Worm (Caenorhabditis elegans) whole organism, midembryonic: ENCODE measurements around the gene C18E9.7.

Experiments
- T22C8.4 ChIP-seq: fragments of 200-800 bp; sonication (Bioruptor generic); IDR thresholded peaks from 2 replicates; pipeline ENCODE4 v1.3.6; 2022; ENCODE audit warnings: missing genetic modification characterization, missing compliant biosample characterization
- cog-1 ChIP-seq: sonication (generic microtip); optimal IDR thresholded peaks from 2 replicates; lab custom pipeline; 2016; ENCODE audit warnings: missing genetic modification characterization, missing compliant biosample characterization
- flt-1 ChIP-seq: fragments of 200-800 bp; sonication (Bioruptor generic); IDR thresholded peaks from 2 replicates; pipeline ENCODE4 v1.3.6; 2022; ENCODE audit warnings: missing genetic modification characterization, missing compliant biosample characterization
- klf-2 ChIP-seq: fragments of 200-800 bp; sonication (Bioruptor generic); conservative IDR thresholded peaks from 2 replicates; pipeline ENCODE4 v1.3.6; 2022; ENCODE audit warnings: missing genetic modification reagents, missing genetic modification characterization, missing compliant biosample characterization
- med-1 ChIP-seq: sonication (generic microtip); optimal IDR thresholded peaks from 2 replicates; lab custom pipeline; 2017; ENCODE audit warnings: missing genetic modification characterization, mild to moderate bottlenecking, missing compliant biosample characterization, antibody characterized with exemption, missing genetic modification reagents; ENCODE audit not compliant: insufficient read depth
- ref-1 ChIP-seq: fragments of 200-800 bp; sonication (Bioruptor generic); conservative IDR thresholded peaks from 2 replicates; pipeline ENCODE4 v1.3.6; 2022; ENCODE audit warnings: missing genetic modification reagents, missing genetic modification characterization, missing compliant biosample characterization
- tab-1 ChIP-seq: fragments of 200-800 bp; sonication (Bioruptor generic); IDR thresholded peaks from 2 replicates; pipeline ENCODE4 v1.3.6; 2022; ENCODE audit warnings: missing genetic modification characterization, missing compliant biosample characterization
- ztf-23 ChIP-seq: fragments of 200-800 bp; sonication (Bioruptor generic); IDR thresholded peaks from 2 replicates; pipeline ENCODE4 v1.3.6; 2022; ENCODE audit warnings: missing genetic modification reagents, missing genetic modification characterization, missing compliant biosample characterization
- ztf-29 ChIP-seq: fragments of 200-800 bp; sonication (Bioruptor generic); IDR thresholded peaks from 2 replicates; pipeline ENCODE4 v1.3.6; 2022; ENCODE audit warnings: missing genetic modification reagents, missing genetic modification characterization, missing compliant biosample characterization

The C18E9.7 gene

ce11 chrII:9014877-9015505 lies 32.4 kb upstream of the C18E9.7 start:
- TF ChIP-seq flt-1 (GFP tag; lab: Robert Waterston, UW) (no peak), T22C8.4 (no peak), tab-1 (GFP tag; lab: Robert Waterston, UW) (no peak), ztf-23 (GFP tag; lab: Robert Waterston, UW) (no peak)

ce11 chrII:9014188-9014587 lies 31.6 kb upstream of the C18E9.7 start:
- TF ChIP-seq med-1 (GFP tag; lab: Kevin White, UChicago) = no peak
- no peak for TF ChIP-seq flt-1 (GFP tag; lab: Robert Waterston, UW)
- no peak for TF ChIP-seq T22C8.4
- no peak for TF ChIP-seq cog-1 (tag; lab: Kevin White, UChicago)
- TF ChIP-seq ztf-29 (GFP tag; lab: Robert Waterston, UW) = no peak
- TF ChIP-seq ref-1 (GFP tag; lab: Robert Waterston, UW) = no peak

ce11 chrII:9013341-9013740 lies 30.8 kb upstream of the C18E9.7 start:
- TF ChIP-seq ztf-29 (GFP tag; lab: Robert Waterston, UW) (no peak), T22C8.4 (no peak), med-1 (GFP tag; lab: Kevin White, UChicago) (no peak), klf-2 (GFP tag; lab: Robert Waterston, UW) (no peak), tab-1 (GFP tag; lab: Robert Waterston, UW) (no peak), flt-1 (GFP tag; lab: Robert Waterston, UW) (no peak), ztf-23 (GFP tag; lab: Robert Waterston, UW) (0 out of 2 replicates have a peak, but pooled peaks have one; percentile 34), ref-1 (GFP tag; lab: Robert Waterston, UW) (no peak)

- TF ChIP-seq ref-1 (GFP tag; lab: Robert Waterston, UW) (no peak), tab-1 (GFP tag; lab: Robert Waterston, UW) (no peak), klf-2 (GFP tag; lab: Robert Waterston, UW) (no peak), cog-1 (tag; lab: Kevin White, UChicago) (no peak), T22C8.4 (no peak), ztf-23 (GFP tag; lab: Robert Waterston, UW) (no peak), flt-1 (GFP tag; lab: Robert Waterston, UW) (no peak), ztf-29 (GFP tag; lab: Robert Waterston, UW) (no peak), med-1 (GFP tag; lab: Kevin White, UChicago) (no peak)
These were observed 28.1 kb upstream of the C18E9.7 start for ce11 chrII:9010708-9011107.

- TF ChIP-seq ref-1 (GFP tag; lab: Robert Waterston, UW) (no peak), T22C8.4 (no peak), klf-2 (GFP tag; lab: Robert Waterston, UW) (no peak), cog-1 (tag; lab: Kevin White, UChicago) (no peak), med-1 (GFP tag; lab: Kevin White, UChicago) (no peak), ztf-23 (GFP tag; lab: Robert Waterston, UW) (no peak), ztf-29 (GFP tag; lab: Robert Waterston, UW) (no peak), flt-1 (GFP tag; lab: Robert Waterston, UW) (no peak), tab-1 (GFP tag; lab: Robert Waterston, UW) (no peak)
These were observed 27.6 kb upstream of the C18E9.7 start for ce11 chrII:9009976-9010702.

ce11 chrII:9007741-9008140 lies 25.2 kb upstream of the C18E9.7 start:
- no peak for TF ChIP-seq ztf-23 (GFP tag; lab: Robert Waterston, UW)
- TF ChIP-seq tab-1 (GFP tag; lab: Robert Waterston, UW) = no peak
- TF ChIP-seq ref-1 (GFP tag; lab: Robert Waterston, UW) = no peak
- TF ChIP-seq cog-1 (tag; lab: Kevin White, UChicago) = no peak
- TF ChIP-seq T22C8.4 = no peak
- TF ChIP-seq flt-1 (GFP tag; lab: Robert Waterston, UW) = no peak
- no peak for TF ChIP-seq ztf-29 (GFP tag; lab: Robert Waterston, UW)
- TF ChIP-seq med-1 (GFP tag; lab: Kevin White, UChicago) = no peak

DNA sequence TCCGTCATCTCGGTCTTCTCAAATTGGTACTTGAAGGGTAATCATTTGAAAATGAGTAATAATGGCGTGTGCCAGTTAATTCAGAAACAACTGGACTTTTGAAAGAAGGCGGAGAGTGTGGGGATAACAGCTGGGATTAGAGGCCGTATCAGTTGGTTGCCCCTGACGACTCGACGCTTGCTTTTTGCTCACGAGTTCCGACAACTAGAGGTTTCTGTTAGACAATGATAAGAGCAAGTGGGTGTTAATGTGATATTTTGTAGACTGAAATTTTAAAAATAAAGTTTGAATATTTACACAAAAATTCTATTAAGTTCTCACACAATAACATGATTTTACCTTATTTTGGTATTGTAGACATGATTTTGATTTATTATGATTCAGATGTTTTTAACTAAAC lies 22.5 kb upstream of the C18E9.7 start, which contains the start of gene F44G4.7:
TSS of gene F44G4.7 (minus strand) at position 101 of the 400 bp plus-strand sequence.
- TF ChIP-seq ztf-29 (GFP tag; lab: Robert Waterston, UW) (no peak), ref-1 (GFP tag; lab: Robert Waterston, UW) (no peak), cog-1 (tag; lab: Kevin White, UChicago) (no peak), klf-2 (GFP tag; lab: Robert Waterston, UW) (no peak), tab-1 (GFP tag; lab: Robert Waterston, UW) (no peak), T22C8.4 (no peak), flt-1 (GFP tag; lab: Robert Waterston, UW) (no peak), ztf-23 (GFP tag; lab: Robert Waterston, UW) (no peak), med-1 (GFP tag; lab: Kevin White, UChicago) (no peak)

ce11 chrII:9001743-9002222 lies 19.2 kb upstream of the C18E9.7 start, which contains the start of gene F44G4.6:
Gene F44G4.6, minus strand, starts transcription at chrII:9001793.
- TF ChIP-seq ref-1 (GFP tag; lab: Robert Waterston, UW) (no peak), klf-2 (GFP tag; lab: Robert Waterston, UW) (no peak), T22C8.4 (no peak), ztf-29 (GFP tag; lab: Robert Waterston, UW) (no peak)

ce11 chrII:9000331-9000730 lies 17.7 kb upstream of the C18E9.7 start, which contains the start of gene F44G4.5:
Gene F44G4.5, minus strand, starts transcription at chrII:9000431.
- no peak for TF ChIP-seq ztf-23 (GFP tag; lab: Robert Waterston, UW)
- no peak for TF ChIP-seq med-1 (GFP tag; lab: Kevin White, UChicago)
- TF ChIP-seq flt-1 (GFP tag; lab: Robert Waterston, UW) = no peak
- no peak for TF ChIP-seq T22C8.4
- no peak for TF ChIP-seq tab-1 (GFP tag; lab: Robert Waterston, UW)
- TF ChIP-seq cog-1 (tag; lab: Kevin White, UChicago) = no peak
- TF ChIP-seq ref-1 (GFP tag; lab: Robert Waterston, UW) = no peak
- TF ChIP-seq ztf-29 (GFP tag; lab: Robert Waterston, UW) = no peak
- no peak for TF ChIP-seq klf-2 (GFP tag; lab: Robert Waterston, UW)
